Worm (Caenorhabditis elegans): ENCODE data around the gene Y38A10A.7.

- TF ChIP-seq unc-62 (GFP tag; optimal IDR thresholded peaks at IDR 0.05) = no peak
- no peak for TF ChIP-seq ama-1 (optimal IDR thresholded peaks at IDR 0.05)
Observed at ce11 chrV:6105374-6105773, 9.4 kb downstream of the Y38A10A.7 start, which contains the start of gene atf-8.

All from whole organism, L3 larva.